Fruit fly (Drosophila melanogaster) whole organism, adult: ENCODE data around the gene CG43137.

Experiments
- CG12768 ChIP-seq: fragments of 200-800 bp; sonication (Bioruptor generic); optimal IDR thresholded peaks from 2 replicates; lab custom pipeline; 2017; ENCODE audit warnings: missing biosample characterization, missing genetic modification characterization, mild to moderate bottlenecking, moderate library complexity, missing genetic modification reagents
- CG33017 ChIP-seq: fragments of 200-800 bp; sonication (Bioruptor generic); optimal IDR thresholded peaks from 2 replicates; lab custom pipeline; 2018; ENCODE audit warnings: missing biosample characterization, mild to moderate bottlenecking, missing genetic modification characterization, moderate library complexity
- Crg-1 ChIP-seq: fragments of 200-800 bp; sonication (Bioruptor generic); optimal IDR thresholded peaks from 2 replicates; lab custom pipeline; 2016; ENCODE audit warnings: missing biosample characterization, missing genetic modification characterization

DNA sequence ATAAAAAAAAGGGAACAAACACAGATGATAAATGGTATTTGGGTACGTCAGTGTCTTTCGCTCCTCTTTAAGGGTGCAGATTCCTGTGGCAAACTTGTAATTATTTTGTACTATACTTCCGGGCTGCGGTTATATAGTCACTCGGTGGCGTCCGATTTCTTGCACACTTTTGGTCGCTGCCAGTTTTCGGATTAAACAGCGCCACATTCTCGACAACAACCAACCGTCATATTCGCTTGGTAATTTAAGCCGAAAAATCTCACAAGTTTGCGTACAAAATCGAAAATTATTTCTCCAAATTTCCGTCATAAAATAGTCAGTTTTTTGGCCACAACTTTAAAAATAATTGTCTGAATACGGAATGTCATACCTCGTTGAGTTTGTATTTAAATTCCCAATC is 47.8 kb downstream of the CG43137 start:
- TF ChIP-seq Crg-1 (GFP tag; lab: Kevin White, UChicago): no peak
- no peak for TF ChIP-seq CG12768 (GFP tag; lab: Kevin White, UChicago)
- TF ChIP-seq CG33017 (tag; lab: Kevin White, UChicago): no peak
